Fruit fly (Drosophila melanogaster): ENCODE results near the gene scaf6.

scaf6 gene

DNA sequence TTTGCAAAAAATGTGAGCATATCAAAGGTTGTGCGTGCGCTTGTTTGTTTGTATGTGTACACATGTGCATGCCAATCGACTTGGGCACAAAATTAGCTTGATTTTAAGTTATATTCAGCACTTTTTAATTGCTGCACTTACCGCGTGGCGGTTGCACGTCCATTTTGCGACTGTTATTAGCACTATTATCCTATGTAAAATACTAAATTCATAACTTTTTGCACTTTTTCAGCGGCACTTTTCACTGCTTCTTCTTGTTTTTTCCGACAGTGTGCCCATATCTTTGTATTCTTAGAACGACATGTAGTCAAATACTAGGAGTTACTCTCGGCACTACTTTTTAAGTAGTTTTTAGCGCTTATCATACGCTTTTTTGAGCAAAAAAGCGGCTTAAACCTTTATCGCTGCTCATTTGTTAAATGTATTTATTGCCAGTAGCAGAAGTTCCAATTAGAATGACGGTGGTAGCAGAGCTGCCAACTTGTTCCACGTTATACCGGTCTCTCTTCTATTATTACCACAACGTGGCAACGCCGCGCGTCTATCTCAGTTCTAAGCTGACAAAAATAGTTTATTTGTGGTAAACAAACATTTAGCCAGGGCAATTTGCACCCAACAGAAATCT, at the start of gene scaf6, which contains the start of gene Papst2:
scaf6 (minus strand) TSS at position 278 of the 625 bp plus-strand sequence.
Papst2 (plus strand) TSS at position 501 of the 625 bp plus-strand sequence.
- TF ChIP-seq CG1621 (tag; optimal IDR thresholded peaks at IDR 0.05) (no peak), CG8632 (GFP tag; optimal IDR thresholded peaks at IDR 0.05) (no peak), esn (GFP tag; optimal IDR thresholded peaks at IDR 0.05) (peak; percentile 17), CG6792 (GFP tag; optimal IDR thresholded peaks at IDR 0.05) (no peak), CG6854 (GFP tag; optimal IDR thresholded peaks at IDR 0.05) (peak; percentile 63), CG11762 (GFP tag; optimal IDR thresholded peaks at IDR 0.05; ENCODE audit: insufficient read depth) (no peak), CG6163 (GFP tag; IDR thresholded peaks at IDR 0.05) (no peak), fkh (GFP tag; optimal IDR thresholded peaks at IDR 0.05) (peak; percentile 95), CG10631 (GFP tag; optimal IDR thresholded peaks at IDR 0.05) (no peak), CG11902 (GFP tag; optimal IDR thresholded peaks at IDR 0.05) (no peak), CG3032 (tag; optimal IDR thresholded peaks at IDR 0.05) (peak; percentile 10)

DNA sequence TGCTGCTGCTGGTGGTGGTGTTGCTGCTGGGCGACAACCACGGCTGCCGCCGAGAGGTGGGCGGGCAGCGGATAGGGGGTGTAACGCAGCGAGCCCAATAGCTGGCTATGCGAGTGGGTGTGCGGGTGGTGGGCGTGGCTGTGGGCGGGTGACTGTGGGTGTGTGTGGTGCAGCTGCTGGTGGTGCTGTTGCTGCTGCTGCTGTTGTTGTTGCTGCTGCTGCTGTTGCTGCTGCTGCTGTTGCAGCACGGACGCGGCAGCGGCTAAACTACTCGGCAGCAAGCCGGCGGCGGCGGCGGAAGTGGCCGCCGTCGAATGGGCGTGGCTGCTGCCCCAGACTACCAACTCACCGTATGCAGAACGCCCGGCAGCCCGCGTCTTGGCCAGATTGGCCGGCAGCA, 34.9 kb upstream of the scaf6 start:
- TF ChIP-seq achi (GFP tag; optimal IDR thresholded peaks at IDR 0.05) = no peak
- no peak for TF ChIP-seq topi (GFP tag; optimal IDR thresholded peaks at IDR 0.05)
- TF ChIP-seq CG6808 (GFP tag; optimal IDR thresholded peaks at IDR 0.05) = no peak
- no peak for TF ChIP-seq vri (GFP tag; optimal IDR thresholded peaks at IDR 0.05)
- TF ChIP-seq CG6163 (GFP tag; IDR thresholded peaks at IDR 0.05) = no peak
- TF ChIP-seq Eip75B (GFP tag; optimal IDR thresholded peaks at IDR 0.05) = no peak
- no peak for TF ChIP-seq CG6792 (GFP tag; optimal IDR thresholded peaks at IDR 0.05)
- TF ChIP-seq Sox14 (GFP tag; optimal IDR thresholded peaks at IDR 0.05) = no peak
- no peak for TF ChIP-seq CG32006 (GFP tag; optimal IDR thresholded peaks at IDR 0.05)
- no peak for TF ChIP-seq CG9139 (GFP tag; optimal IDR thresholded peaks at IDR 0.05)
- TF ChIP-seq acj6 (GFP tag; optimal IDR thresholded peaks at IDR 0.05) = no peak
- TF ChIP-seq Smox (GFP tag; optimal IDR thresholded peaks at IDR 0.05) = no peak
- TF ChIP-seq Hr4 (GFP tag; optimal IDR thresholded peaks at IDR 0.05) = no peak
- no peak for TF ChIP-seq lz (GFP tag; optimal IDR thresholded peaks at IDR 0.05)

DNA sequence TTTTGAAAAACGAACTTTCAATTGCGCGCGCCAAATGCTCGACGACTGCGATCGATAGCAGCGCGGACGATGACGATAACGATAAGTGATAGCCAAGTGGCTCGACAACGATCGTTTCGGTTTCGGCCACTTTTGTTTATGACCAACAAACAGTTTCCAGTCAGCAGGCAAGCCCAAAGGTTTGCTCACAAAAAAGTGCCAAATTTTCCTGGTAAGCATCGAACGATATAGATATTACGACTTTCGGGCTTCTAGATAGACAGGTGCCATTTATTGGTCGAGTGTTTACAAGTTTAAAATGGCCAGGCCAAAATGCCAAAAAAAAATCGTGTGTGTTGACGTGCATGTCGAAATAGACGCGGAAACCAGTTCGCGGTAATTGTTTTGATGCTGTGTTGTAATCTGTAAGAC, 13.1 kb upstream of the scaf6 start, which contains the start of gene CG7724:
CG7724 (plus strand) TSS at position 147 of the 411 bp plus-strand sequence.
- TF ChIP-seq CG3919 (GFP tag; optimal IDR thresholded peaks at IDR 0.05) = no peak
- TF ChIP-seq net (GFP tag; optimal IDR thresholded peaks at IDR 0.05) = no peak
- TF ChIP-seq Sox14 (GFP tag; optimal IDR thresholded peaks at IDR 0.05) = no peak
- no peak for TF ChIP-seq CG7368 (GFP tag; optimal IDR thresholded peaks at IDR 0.05)
- no peak for TF ChIP-seq OdsH (GFP tag; optimal IDR thresholded peaks at IDR 0.05)
- TF ChIP-seq Smox (GFP tag; optimal IDR thresholded peaks at IDR 0.05) = no peak
- no peak for TF ChIP-seq Sox102F (GFP tag; optimal IDR thresholded peaks at IDR 0.05)
- TF ChIP-seq CG6276 (GFP tag; optimal IDR thresholded peaks at IDR 0.05) = no peak
- no peak for TF ChIP-seq CG15336 (GFP tag; IDR thresholded peaks at IDR 0.05)
- TF ChIP-seq dsx (GFP tag; optimal IDR thresholded peaks at IDR 0.05; ENCODE audit: poor library complexity, severe bottlenecking) = peak; percentile 19
- TF ChIP-seq CG31627 (GFP tag; optimal IDR thresholded peaks at IDR 0.05) = no peak
- TF ChIP-seq Eip93F (GFP tag; optimal IDR thresholded peaks at IDR 0.05) = no peak
- no peak for TF ChIP-seq achi (GFP tag; optimal IDR thresholded peaks at IDR 0.05)
- peak in 1 of 2 experiments; percentile 3 for TF ChIP-seq ss (GFP tag; optimal IDR thresholded peaks at IDR 0.05)
- TF ChIP-seq vri (GFP tag; optimal IDR thresholded peaks at IDR 0.05) = peak; percentile 26
- TF ChIP-seq CG8119 (GFP tag; IDR thresholded peaks at IDR 0.05) = no peak
- TF ChIP-seq eg (GFP tag; IDR thresholded peaks at IDR 0.05) = no peak
- TF ChIP-seq Hr39 (GFP tag; optimal IDR thresholded peaks at IDR 0.05) = no peak
- TF ChIP-seq CG3032 (tag; optimal IDR thresholded peaks at IDR 0.05) = no peak
- TF ChIP-seq Eip78C (GFP tag) = peak; percentile 70
- TF ChIP-seq CG6163 (GFP tag; IDR thresholded peaks at IDR 0.05) = no peak
- no peak for TF ChIP-seq CG32006 (GFP tag; optimal IDR thresholded peaks at IDR 0.05)
